Worm (Caenorhabditis elegans) whole organism, L4 larva: ENCODE data around the gene C03G6.6.

Experiments used
- D1046.2 ChIP-seq: fragments of 200-800 bp; sonication (Bioruptor generic); IDR thresholded peaks from 2 replicates; pipeline ENCODE4 v1.3.6; 2022; ENCODE audit warnings: missing genetic modification characterization, missing compliant biosample characterization
- F44E2.7 ChIP-seq: fragments of 200-800 bp; sonication (Bioruptor generic); IDR thresholded peaks from 2 replicates; pipeline ENCODE4 v2.1.2; 2022; ENCODE audit warnings: missing genetic modification characterization, missing compliant biosample characterization
- F49E8.2 ChIP-seq: sonication (generic microtip); optimal IDR thresholded peaks from 2 replicates; lab custom pipeline; 2016; ENCODE audit warnings: missing compliant biosample characterization, mild to moderate bottlenecking, missing genetic modification characterization, borderline replicate concordance
- Y5F2A.4 ChIP-seq: fragments of 200-800 bp; sonication (Bioruptor generic); optimal IDR thresholded peaks from 2 replicates; lab custom pipeline; 2018; ENCODE audit warnings: mild to moderate bottlenecking, missing genetic modification characterization, missing compliant biosample characterization
- arid-1 ChIP-seq: fragments of 200-800 bp; sonication (Bioruptor generic); conservative IDR thresholded peaks from 2 replicates; pipeline ENCODE4 v1.3.6; 2022; ENCODE audit warnings: missing genetic modification reagents, missing genetic modification characterization, missing compliant biosample characterization
- daf-16 ChIP-seq, 3 experiments: sonication (generic microtip); optimal IDR thresholded peaks; 2 replicates each; lab custom pipeline; 2016 to 2017; ENCODE audit warnings: missing genetic modification characterization in 3 of 3, missing genetic modification reagents in 3 of 3, mild to moderate bottlenecking in 2 of 3, missing compliant biosample characterization in 2 of 3, missing biosample characterization in 1 of 3, moderate library complexity in 1 of 3
- dmd-6 ChIP-seq: fragments of 200-800 bp; sonication (Bioruptor generic); IDR thresholded peaks from 2 replicates; pipeline ENCODE4 v1.3.6; 2022; ENCODE audit warnings: missing genetic modification reagents, missing genetic modification characterization, missing compliant biosample characterization
- dmd-8 ChIP-seq: fragments of 200-800 bp; sonication (Bioruptor generic); IDR thresholded peaks from 2 replicates; pipeline ENCODE4 v1.3.6; 2022; ENCODE audit warnings: missing genetic modification characterization, missing compliant biosample characterization
- hlh-11 ChIP-seq: fragments of 200-800 bp; sonication (Bioruptor generic); optimal IDR thresholded peaks from 2 replicates; lab custom pipeline; 2018; ENCODE audit warnings: mild to moderate bottlenecking, missing genetic modification characterization, missing compliant biosample characterization
- lin-38 ChIP-seq: fragments of 200-800 bp; sonication (Bioruptor generic); IDR thresholded peaks from 2 replicates; pipeline ENCODE4 v1.3.6; 2022; ENCODE audit warnings: missing genetic modification reagents, missing genetic modification characterization, missing compliant biosample characterization
- lin-39 ChIP-seq: fragments of 150-350 bp; optimal IDR thresholded peaks from 2 replicates; lab custom pipeline; 2014; ENCODE audit warnings: missing biosample characterization, missing genetic modification reagents, missing genetic modification characterization
- mdl-1 ChIP-seq, 2 experiments: fragments of 150-350 bp in 1 of 2; sonication (generic microtip) in 1 of 2; optimal IDR thresholded peaks; 2 replicates each; lab custom pipeline; 2014 to 2017; ENCODE audit warnings: missing biosample characterization in 2 of 2, missing genetic modification characterization in 2 of 2
- nhr-10 ChIP-seq: fragments of 150-350 bp; optimal IDR thresholded peaks from 2 replicates; lab custom pipeline; 2014; ENCODE audit warnings: missing biosample characterization, missing genetic modification characterization
- nhr-237 ChIP-seq: sonication (generic microtip); optimal IDR thresholded peaks from 2 replicates; lab custom pipeline; 2017; ENCODE audit warnings: missing biosample characterization, missing genetic modification characterization
- nhr-28 ChIP-seq: fragments of 150-350 bp; optimal IDR thresholded peaks from 2 replicates; lab custom pipeline; 2014; ENCODE audit warnings: missing biosample characterization, missing genetic modification characterization
- nhr-6 ChIP-seq: fragments of 150-350 bp; optimal IDR thresholded peaks from 2 replicates; lab custom pipeline; 2014; ENCODE audit warnings: missing biosample characterization, missing genetic modification characterization
- pha-4 ChIP-seq, 2 experiments: fragments of 150-350 bp in 1 of 2; fragments of 200-800 bp in 1 of 2; sonication (Bioruptor generic) in 1 of 2; IDR thresholded peaks in 1 of 2; optimal IDR thresholded peaks in 1 of 2; 2 replicates each; pipeline versions ENCODE4 v1.3.6 to Lab custom; 2014 to 2022; ENCODE audit warnings: missing genetic modification characterization in 2 of 2, missing genetic modification reagents in 2 of 2, missing biosample characterization in 1 of 2, missing compliant biosample characterization in 1 of 2
- php-3 ChIP-seq: fragments of 200-800 bp; sonication (Bioruptor generic); IDR thresholded peaks from 2 replicates; pipeline ENCODE4 v1.3.6; 2022; ENCODE audit warnings: missing genetic modification reagents, missing genetic modification characterization, missing compliant biosample characterization
- pqm-1 ChIP-seq: sonication (generic microtip); optimal IDR thresholded peaks from 2 replicates; lab custom pipeline; 2017; ENCODE audit warnings: missing biosample characterization, missing genetic modification characterization
- set-16 ChIP-seq: fragments of 200-800 bp; sonication (Bioruptor generic); IDR thresholded peaks from 2 replicates; pipeline ENCODE4 v1.3.6; 2022; ENCODE audit warnings: missing genetic modification reagents, missing genetic modification characterization, missing compliant biosample characterization
- snpc-1.2 ChIP-seq: fragments of 200-800 bp; sonication (Bioruptor generic); IDR thresholded peaks from 2 replicates; pipeline ENCODE4 v1.3.6; 2022; ENCODE audit warnings: missing genetic modification reagents, missing genetic modification characterization, missing compliant biosample characterization
- tra-1 ChIP-seq: fragments of 200-800 bp; sonication (Bioruptor generic); IDR thresholded peaks from 2 replicates; pipeline ENCODE4 v1.3.6; 2022; ENCODE audit warnings: missing genetic modification reagents, missing genetic modification characterization, missing compliant biosample characterization
- unc-62 ChIP-seq, 3 experiments: fragments of 150-350 bp in 1 of 3; sonication (generic microtip); optimal IDR thresholded peaks in 2 of 3; peaks in 1 of 3; 1 replicate in 1 of 3; 2 replicates in 2 of 3; lab custom pipeline; 2014 to 2017; ENCODE audit warnings: missing biosample characterization in 3 of 3, missing genetic modification characterization in 3 of 3, missing genetic modification reagents in 3 of 3, missing genotype in 1 of 3
- zag-1 ChIP-seq: fragments of 150-350 bp; optimal IDR thresholded peaks from 2 replicates; lab custom pipeline; 2014; ENCODE audit warnings: missing biosample characterization, missing genetic modification characterization
- zip-11 ChIP-seq: fragments of 200-800 bp; sonication (Bioruptor generic); IDR thresholded peaks from 2 replicates; pipeline ENCODE4 v1.3.6; 2022; ENCODE audit warnings: missing genetic modification characterization, missing compliant biosample characterization
- ztf-11 ChIP-seq: fragments of 150-350 bp; optimal IDR thresholded peaks from 2 replicates; lab custom pipeline; 2014; ENCODE audit warnings: missing biosample characterization, missing genetic modification characterization

C03G6.6 gene

ce11 chrV:7361673-7362072 is 4.4 kb downstream of the C03G6.6 start, which contains the start of gene cyp-35A1 (continued):
- TF ChIP-seq D1046.2 (GFP tag; lab: Robert Waterston, UW) (no peak), php-3 (GFP tag; lab: Robert Waterston, UW) (no peak)

- TF ChIP-seq hlh-11 (tag; lab: Kevin White, UChicago) (peak; percentile 53), nhr-28 (tag; lab: Kevin White, UChicago) (peak; percentile 71), pqm-1 (tag; lab: Kevin White, UChicago) (peak; percentile 52), lin-38 (GFP tag; lab: Robert Waterston, UW) (no peak), F44E2.7 (GFP tag; lab: Robert Waterston, UW) (no peak), daf-16 (GFP tag; optimal IDR thresholded peaks at IDR 0.05; lab: Kevin White, UChicago) (no peak), daf-16 (tag; optimal IDR thresholded peaks at IDR 0.05; lab: Kevin White, UChicago) (peak; percentile 91), dmd-6 (GFP tag; lab: Robert Waterston, UW) (peak; percentile 57; the same call in 1 of the 2 replicates)
Observed at ce11 chrV:7364059-7364458, 6.8 kb downstream of the C03G6.6 start, which contains the start of gene cyp-35A2. TSS of gene cyp-35A2 (minus strand) at chrV:7364182.

ce11 chrV:7364951-7365350 is 7.7 kb downstream of the C03G6.6 start, which contains the start of gene exc-13:
TSS of gene exc-13 (plus strand) at chrV:7365251.
- TF ChIP-seq nhr-10 (tag; lab: Kevin White, UChicago): no peak
- TF ChIP-seq daf-16 (GFP tag; optimal IDR thresholded peaks at IDR 0.05; lab: Kevin White, UChicago): peak in 1 of 2 experiments; percentile 90
- TF ChIP-seq daf-16 (tag; optimal IDR thresholded peaks at IDR 0.05; lab: Kevin White, UChicago): no peak

- TF ChIP-seq Y5F2A.4 (no peak), zip-11 (GFP tag; lab: Robert Waterston, UW) (no peak), unc-62 (GFP tag; optimal IDR thresholded peaks at IDR 0.05 in 1 of 2; lab: Kevin White, UChicago) (peak in 1 of 2 experiments; percentile 93), unc-62 (tag; optimal IDR thresholded peaks at IDR 0.05; lab: Kevin White, UChicago) (no peak), ztf-11 (tag; lab: Kevin White, UChicago) (no peak), nhr-237 (tag; lab: Kevin White, UChicago) (no peak)
- TF ChIP-seq, all 104 proteins: peak for 1
Observed at ce11 chrV:7369578-7369977, 12.3 kb downstream of the C03G6.6 start, which contains the start of gene srj-14. TSS of gene srj-14 (plus strand) at chrV:7369708.

- TF ChIP-seq arid-1 (GFP tag; lab: Robert Waterston, UW) (no peak), pha-4 (GFP tag; IDR thresholded peaks at IDR 0.05; lab: Robert Waterston, UW) (no peak), pha-4 (tag; optimal IDR thresholded peaks at IDR 0.05; lab: Kevin White, UChicago) (no peak), unc-62 (GFP tag; optimal IDR thresholded peaks at IDR 0.05 in 1 of 2; lab: Kevin White, UChicago) (peak in 1 of 2 experiments; percentile 20), unc-62 (tag; optimal IDR thresholded peaks at IDR 0.05; lab: Kevin White, UChicago) (no peak)
Observed at ce11 chrV:7374090-7374489, 16.9 kb downstream of the C03G6.6 start, which contains the start of gene srx-56. TSS of gene srx-56 (plus strand) at chrV:7374390.

ce11 chrV:7379384-7379783 is 22.2 kb downstream of the C03G6.6 start, which contains the start of gene srsx-24:
TSS of gene srsx-24 (minus strand) at chrV:7379484.
- TF ChIP-seq nhr-6 (no peak), zag-1 (no peak), set-16 (GFP tag; lab: Robert Waterston, UW) (no peak), snpc-1.2 (GFP tag; lab: Robert Waterston, UW) (no peak), lin-39 (no peak), F49E8.2 (tag; lab: Kevin White, UChicago) (no peak), daf-16 (GFP tag; optimal IDR thresholded peaks at IDR 0.05; lab: Kevin White, UChicago) (no peak), daf-16 (tag; optimal IDR thresholded peaks at IDR 0.05; lab: Kevin White, UChicago) (no peak), mdl-1 (tag; optimal IDR thresholded peaks at IDR 0.05; lab: Kevin White, UChicago) (no peak), tra-1 (GFP tag; lab: Robert Waterston, UW) (no peak), dmd-8 (GFP tag; lab: Robert Waterston, UW) (no peak), F44E2.7 (GFP tag; lab: Robert Waterston, UW) (no peak)
- TF ChIP-seq, all 104 proteins: peak for 0
